Fruit fly (Drosophila melanogaster) whole organism, embryonic: Measurements from ENCODE around the gene D12.

Experiments
- Atf6 ChIP-seq: fragments of 200-800 bp; sonication (Bioruptor generic); IDR thresholded peaks from 2 replicates; pipeline ENCODE4 v1.3.6; 2022; ENCODE audit warnings: missing biosample characterization, missing genetic modification characterization
- B-H1 ChIP-seq: fragments of 200-800 bp; sonication (Bioruptor generic); IDR thresholded peaks from 3 replicates; pipeline ENCODE4 v1.3.6; 2022; ENCODE audit warnings: missing biosample characterization, missing genetic modification characterization
- Bgb ChIP-seq: fragments of 200-800 bp; sonication (Bioruptor generic); IDR thresholded peaks from 2 replicates; pipeline ENCODE4 v1.3.6; 2022; ENCODE audit warnings: missing biosample characterization, missing genetic modification characterization; ENCODE audit not compliant: partially characterized antibody
- CG10979 ChIP-seq: fragments of 200-800 bp; sonication (Bioruptor generic); optimal IDR thresholded peaks from 2 replicates; lab custom pipeline; 2018; ENCODE audit warnings: missing biosample characterization, mild to moderate bottlenecking, missing genetic modification characterization, moderate library complexity
- CG11085 ChIP-seq: fragments of 200-800 bp; sonication (Bioruptor generic); IDR thresholded peaks from 2 replicates; pipeline ENCODE4 v1.3.6; 2022; ENCODE audit warnings: missing biosample characterization, missing genetic modification characterization
- CG12219 ChIP-seq: fragments of 200-800 bp; sonication (Bioruptor generic); optimal IDR thresholded peaks from 3 replicates; lab custom pipeline; 2018; ENCODE audit warnings: missing biosample characterization, mild to moderate bottlenecking, missing genetic modification characterization
- CG1233 ChIP-seq: fragments of 200-800 bp; sonication (Bioruptor generic); optimal IDR thresholded peaks from 4 replicates; lab custom pipeline; 2018; ENCODE audit warnings: missing biosample characterization, mild to moderate bottlenecking, missing genetic modification characterization
- CG1832 ChIP-seq: fragments of 200-800 bp; sonication (Bioruptor generic); optimal IDR thresholded peaks from 2 replicates; lab custom pipeline; 2017; ENCODE audit warnings: missing biosample characterization, mild to moderate bottlenecking, missing genetic modification characterization, inconsistent platforms
- CG18476 ChIP-seq: fragments of 200-800 bp; sonication (Bioruptor generic); optimal IDR thresholded peaks from 2 replicates; lab custom pipeline; 2016; ENCODE audit warnings: missing biosample characterization, mild to moderate bottlenecking, missing genetic modification characterization
- CG2202 ChIP-seq: fragments of 200-800 bp; sonication (Bioruptor generic); optimal IDR thresholded peaks from 2 replicates; lab custom pipeline; 2018; ENCODE audit warnings: missing biosample characterization, mild to moderate bottlenecking, missing genetic modification characterization
- CG2712 ChIP-seq: fragments of 200-800 bp; optimal IDR thresholded peaks from 3 replicates; lab custom pipeline; 2019; ENCODE audit warnings: missing biosample characterization, mild to moderate bottlenecking, missing genetic modification characterization, moderate library complexity
- CG32767 ChIP-seq: fragments of 200-800 bp; sonication (Bioruptor generic); IDR thresholded peaks from 2 replicates; pipeline ENCODE4 v1.3.6; 2022; ENCODE audit warnings: missing biosample characterization, missing genetic modification characterization
- CG3838 ChIP-seq: fragments of 200-800 bp; sonication (Bioruptor generic); optimal IDR thresholded peaks from 3 replicates; lab custom pipeline; 2016; ENCODE audit warnings: missing biosample characterization, missing genetic modification characterization
- CG4404 ChIP-seq: fragments of 200-800 bp; sonication (Bioruptor generic); IDR thresholded peaks from 2 replicates; pipeline ENCODE4 v1.3.6; 2022; ENCODE audit warnings: missing biosample characterization, missing genetic modification characterization
- CG6254 ChIP-seq: fragments of 200-800 bp; sonication (Bioruptor generic); optimal IDR thresholded peaks from 3 replicates; lab custom pipeline; 2017; ENCODE audit warnings: mild to moderate bottlenecking, missing biosample characterization, missing genetic modification reagents, missing genetic modification characterization
- CG7786 ChIP-seq: fragments of 200-800 bp; sonication (Bioruptor generic); optimal IDR thresholded peaks from 2 replicates; lab custom pipeline; 2016; ENCODE audit warnings: missing biosample characterization, missing genetic modification characterization
- CG8089 ChIP-seq: fragments of 200-800 bp; sonication (Bioruptor generic); optimal IDR thresholded peaks from 3 replicates; lab custom pipeline; 2016; ENCODE audit warnings: missing biosample characterization, missing genetic modification characterization
- CG8944 ChIP-seq: fragments of 200-800 bp; sonication (Bioruptor generic); optimal IDR thresholded peaks from 3 replicates; lab custom pipeline; 2016; ENCODE audit warnings: missing biosample characterization, missing genetic modification characterization
- CG9876 ChIP-seq: fragments of 200-800 bp; sonication (Bioruptor generic); optimal IDR thresholded peaks from 2 replicates; lab custom pipeline; 2016; ENCODE audit warnings: missing biosample characterization, missing genetic modification characterization
- HHEX ChIP-seq: fragments of 200-800 bp; sonication (Bioruptor generic); optimal IDR thresholded peaks from 3 replicates; lab custom pipeline; 2017; ENCODE audit warnings: missing biosample characterization, mild to moderate bottlenecking, missing genetic modification characterization, missing genetic modification reagents
- HLH3B ChIP-seq: fragments of 200-800 bp; sonication (Bioruptor generic); IDR thresholded peaks from 2 replicates; pipeline ENCODE4 v1.3.6; 2022; ENCODE audit warnings: missing biosample characterization, missing genetic modification characterization
- HLH4C ChIP-seq: fragments of 200-800 bp; sonication (Bioruptor generic); IDR thresholded peaks from 3 replicates; pipeline ENCODE4 v1.3.6; 2022; ENCODE audit warnings: missing biosample characterization, missing genetic modification characterization; ENCODE audit not compliant: partially characterized antibody
- HmgZ ChIP-seq: fragments of 200-800 bp; sonication (Bioruptor generic); optimal IDR thresholded peaks from 2 replicates; lab custom pipeline; 2018; ENCODE audit warnings: missing biosample characterization, mild to moderate bottlenecking, missing genetic modification characterization
- Hr3 ChIP-seq: fragments of 200-800 bp; sonication (Bioruptor generic); optimal IDR thresholded peaks from 3 replicates; lab custom pipeline; 2016; ENCODE audit warnings: missing biosample characterization, missing genetic modification characterization
- Mes4 ChIP-seq: fragments of 200-800 bp; sonication (Bioruptor generic); optimal IDR thresholded peaks from 2 replicates; lab custom pipeline; 2016; ENCODE audit warnings: missing biosample characterization, missing genetic modification characterization
- Opbp ChIP-seq: fragments of 200-800 bp; sonication (Bioruptor generic); IDR thresholded peaks from 3 replicates; pipeline ENCODE4 v1.3.6; 2022; ENCODE audit warnings: missing biosample characterization, missing genetic modification characterization; ENCODE audit not compliant: partially characterized antibody
- Spps ChIP-seq: fragments of 200-800 bp; sonication (Bioruptor generic); optimal IDR thresholded peaks from 2 replicates; lab custom pipeline; 2018; ENCODE audit warnings: missing biosample characterization, mild to moderate bottlenecking, missing genetic modification characterization
- Taf1 ChIP-seq: fragments of 200-800 bp; sonication (Bioruptor generic); IDR thresholded peaks from 2 replicates; pipeline ENCODE4 v1.3.6; 2022; ENCODE audit warnings: missing biosample characterization, missing genetic modification characterization
- aop ChIP-seq: fragments of 200-800 bp; sonication (Bioruptor generic); IDR thresholded peaks from 2 replicates; pipeline ENCODE4 v1.3.6; 2022; ENCODE audit warnings: missing biosample characterization, missing genetic modification characterization
- ap ChIP-seq: fragments of 200-800 bp; sonication (Bioruptor generic); IDR thresholded peaks from 2 replicates; pipeline ENCODE4 v1.3.6; 2022; ENCODE audit warnings: missing biosample characterization, missing genetic modification characterization
- btn ChIP-seq: fragments of 200-800 bp; sonication (Bioruptor generic); optimal IDR thresholded peaks from 2 replicates; lab custom pipeline; 2016; ENCODE audit warnings: missing biosample characterization, missing genetic modification characterization
- cato ChIP-seq: fragments of 200-800 bp; sonication (Bioruptor generic); optimal IDR thresholded peaks from 2 replicates; lab custom pipeline; 2016; ENCODE audit warnings: missing biosample characterization, missing genetic modification characterization, borderline replicate concordance
- chinmo ChIP-seq: fragments of 200-800 bp; sonication (Bioruptor generic); IDR thresholded peaks from 4 replicates; pipeline ENCODE4 v1.3.6; 2022; ENCODE audit warnings: missing biosample characterization, missing genetic modification characterization; ENCODE audit not compliant: partially characterized antibody
- ems ChIP-seq: fragments of 200-800 bp; sonication (Bioruptor generic); optimal IDR thresholded peaks from 3 replicates; lab custom pipeline; 2016; ENCODE audit warnings: missing biosample characterization, missing genetic modification characterization
- gce ChIP-seq: fragments of 200-800 bp; sonication (Bioruptor generic); IDR thresholded peaks from 3 replicates; pipeline ENCODE4 v1.3.6; 2022; ENCODE audit warnings: missing biosample characterization, missing genetic modification characterization
- gem ChIP-seq: fragments of 200-800 bp; sonication (Bioruptor generic); optimal IDR thresholded peaks from 2 replicates; lab custom pipeline; 2019; ENCODE audit warnings: missing biosample characterization, mild to moderate bottlenecking, missing genetic modification characterization, moderate library complexity
- hkb ChIP-seq, 2 experiments: fragments of 200-800 bp in 1 of 2; fragments of >200 bp in 1 of 2; sonication (Bioruptor generic) in 1 of 2; IDR thresholded peaks in 1 of 2; optimal IDR thresholded peaks in 1 of 2; 2 replicates each; pipeline versions ENCODE4 v1.3.6 to Lab custom; 2017 to 2022; ENCODE audit warnings: missing biosample characterization in 1 of 2, missing genetic modification characterization in 1 of 2
- inv ChIP-seq: fragments of 200-800 bp; sonication (Bioruptor generic); IDR thresholded peaks from 2 replicates; pipeline ENCODE4 v1.3.6; 2022; ENCODE audit warnings: missing biosample characterization, missing genetic modification characterization; ENCODE audit not compliant: partially characterized antibody
- jumu ChIP-seq: fragments of 200-800 bp; sonication (Bioruptor generic); optimal IDR thresholded peaks from 3 replicates; lab custom pipeline; 2016; ENCODE audit warnings: missing biosample characterization, missing genetic modification characterization
- mam ChIP-seq: fragments of 200-800 bp; sonication (Bioruptor generic); optimal IDR thresholded peaks from 3 replicates; lab custom pipeline; 2016; ENCODE audit warnings: missing biosample characterization, missing genetic modification characterization
- p53 ChIP-seq: fragments of 200-800 bp; sonication (Bioruptor generic); optimal IDR thresholded peaks from 2 replicates; lab custom pipeline; 2016; ENCODE audit warnings: missing biosample characterization, missing genetic modification characterization
- pho ChIP-seq: fragments of 200-800 bp; sonication (Bioruptor generic); optimal IDR thresholded peaks from 2 replicates; lab custom pipeline; 2016; ENCODE audit warnings: missing biosample characterization, missing genetic modification characterization
- psq ChIP-seq: fragments of 200-800 bp; sonication (Bioruptor generic); optimal IDR thresholded peaks from 2 replicates; lab custom pipeline; 2017; ENCODE audit warnings: missing biosample characterization, missing genetic modification characterization
- ro ChIP-seq: fragments of 200-800 bp; sonication (Bioruptor generic); IDR thresholded peaks from 2 replicates; pipeline ENCODE4 v1.3.6; 2022; ENCODE audit warnings: missing biosample characterization, missing genetic modification characterization
- row ChIP-seq: fragments of 200-800 bp; sonication (Bioruptor generic); IDR thresholded peaks from 3 replicates; pipeline ENCODE4 v1.3.6; 2022; ENCODE audit warnings: missing biosample characterization, missing genetic modification characterization
- sob ChIP-seq: fragments of 200-800 bp; sonication (Bioruptor generic); IDR thresholded peaks from 2 replicates; pipeline ENCODE4 v1.3.6; 2022; ENCODE audit warnings: missing biosample characterization, missing genetic modification characterization
- wor ChIP-seq: fragments of 200-800 bp; sonication (Bioruptor generic); IDR thresholded peaks from 2 replicates; pipeline ENCODE4 v1.3.6; 2022; ENCODE audit warnings: missing biosample characterization, missing genetic modification characterization
- zf30C ChIP-seq: fragments of 200-800 bp; sonication (Bioruptor generic); optimal IDR thresholded peaks from 3 replicates; lab custom pipeline; 2018; ENCODE audit warnings: missing biosample characterization, mild to moderate bottlenecking, missing genetic modification characterization

The D12 gene

DNA sequence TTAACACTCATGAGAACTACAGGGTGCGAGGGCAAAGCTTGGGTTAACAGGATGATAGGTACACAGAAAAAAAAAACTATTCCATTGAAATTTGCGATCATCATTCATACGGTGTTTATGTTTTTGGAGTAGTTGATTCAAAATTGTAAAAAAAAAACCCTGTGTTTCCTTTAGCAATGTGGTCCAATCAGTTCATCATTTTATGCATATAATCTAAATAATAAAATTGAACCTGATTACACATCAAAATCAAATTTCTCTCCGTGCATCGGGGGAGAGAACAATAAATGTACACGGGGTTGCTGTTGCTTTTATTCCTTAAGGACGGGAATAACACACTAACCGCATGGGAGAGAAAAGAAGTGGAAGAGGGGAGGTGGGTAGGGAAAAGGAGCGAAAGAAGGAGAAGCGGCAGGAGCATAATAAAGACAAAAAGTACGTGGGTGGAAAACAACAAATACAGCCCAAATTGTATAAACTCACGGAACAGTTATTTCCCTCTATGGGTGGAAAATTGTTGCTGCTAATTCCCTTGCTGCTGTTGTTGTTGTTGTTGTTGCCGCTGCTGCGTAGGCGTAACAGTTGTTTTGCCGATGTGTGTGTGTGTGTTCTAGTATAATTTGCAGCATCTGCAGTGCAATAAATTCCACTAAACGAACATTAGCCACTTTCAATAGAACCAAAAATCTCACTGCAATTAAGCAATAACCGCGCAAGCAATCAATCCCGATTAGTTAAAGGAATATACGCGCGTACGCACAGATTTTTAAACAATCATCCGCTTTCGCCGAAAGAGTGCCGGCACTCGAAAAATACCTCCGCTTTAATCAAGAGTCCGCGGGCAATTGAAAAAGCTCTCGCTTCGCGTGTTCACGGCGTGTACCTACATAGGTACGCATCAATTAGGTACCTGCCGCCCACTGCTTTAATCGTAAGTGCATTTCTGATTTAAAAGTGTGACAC is 26.3 kb upstream of the D12 start, which contains the start of gene Agpat2 (continued):
- TF ChIP-seq pho: peak; percentile 65
- TF ChIP-seq inv (GFP tag; lab: Robert Waterston, UW): no peak
- no peak for TF ChIP-seq psq (GFP tag; lab: Kevin White, UChicago)
- peak; percentile 69 for TF ChIP-seq ap (GFP tag; lab: Robert Waterston, UW)
- peak; percentile 73 for TF ChIP-seq jumu (GFP tag; lab: Kevin White, UChicago)
- peak; percentile 78 for TF ChIP-seq CG8944 (GFP tag; lab: Kevin White, UChicago)
- peak; percentile 67 for TF ChIP-seq cato (GFP tag; lab: Kevin White, UChicago)
- peak; percentile 55 for TF ChIP-seq CG3838 (GFP tag; lab: Kevin White, UChicago)
- TF ChIP-seq CG11085 (GFP tag; lab: Robert Waterston, UW): 0 out of 2 replicates have a peak, but pooled peaks have one; percentile 23
- peak; percentile 54 for TF ChIP-seq CG9876 (GFP tag; lab: Kevin White, UChicago)
- TF ChIP-seq CG7786 (GFP tag; lab: Kevin White, UChicago): peak; percentile 80
- no peak for TF ChIP-seq Bgb (GFP tag; lab: Robert Waterston, UW)
- TF ChIP-seq Opbp (GFP tag; lab: Robert Waterston, UW): peak; percentile 12; the same call in 1 of the 3 replicates
- TF ChIP-seq CG32767 (GFP tag; lab: Robert Waterston, UW): peak; percentile 63; the same call in 1 of the 2 replicates
- TF ChIP-seq gem: peak; percentile 92
- peak; percentile 61 for TF ChIP-seq HmgZ
- peak; percentile 39 for TF ChIP-seq p53 (GFP tag; lab: Kevin White, UChicago)
- TF ChIP-seq zf30C (GFP tag; lab: Kevin White, UChicago): peak; percentile 89
- peak; percentile 58 for TF ChIP-seq CG4404 (GFP tag; lab: Robert Waterston, UW)
- no peak for TF ChIP-seq HLH4C
- TF ChIP-seq Taf1: peak; percentile 59
- peak; percentile 76 for TF ChIP-seq sob (GFP tag; lab: Robert Waterston, UW)
- peak; percentile 74 for TF ChIP-seq Spps (tag; lab: Kevin White, UChicago)
- 0 out of 4 replicates have a peak, but pooled peaks have one; percentile 14 for TF ChIP-seq chinmo (GFP tag; lab: Robert Waterston, UW)
- TF ChIP-seq Mes4: peak; percentile 68
- peak; percentile 82 for TF ChIP-seq ems (GFP tag; lab: Kevin White, UChicago)
- peak; percentile 69 for TF ChIP-seq CG2202 (tag; lab: Kevin White, UChicago)
- TF ChIP-seq CG1832 (GFP tag; lab: Kevin White, UChicago): no peak
- TF ChIP-seq btn (GFP tag; lab: Kevin White, UChicago): peak; percentile 63
- TF ChIP-seq row (GFP tag; lab: Robert Waterston, UW): peak; percentile 92
- peak; percentile 89 for TF ChIP-seq CG10979 (tag; lab: Kevin White, UChicago)
- peak; percentile 80 for TF ChIP-seq Hr3 (GFP tag; lab: Kevin White, UChicago)
- peak; percentile 73 for TF ChIP-seq Atf6 (GFP tag; lab: Robert Waterston, UW)
- no peak for TF ChIP-seq hkb (optimal IDR thresholded peaks at IDR 0.05; lab: Kevin White, UChicago)
- peak; percentile 81 for TF ChIP-seq hkb (GFP tag; IDR thresholded peaks at IDR 0.05; lab: Robert Waterston, UW)
- peak; percentile 83 for TF ChIP-seq HHEX (GFP tag; lab: Kevin White, UChicago)
- peak; percentile 74 for TF ChIP-seq CG12219
- TF ChIP-seq wor: peak; percentile 68
- peak; percentile 74; the same call in 2 of the 3 replicates for TF ChIP-seq gce (GFP tag; lab: Robert Waterston, UW)
- peak; percentile 85 for TF ChIP-seq CG18476 (GFP tag; lab: Kevin White, UChicago)
- peak; percentile 58; the same call in 1 of the 2 replicates for TF ChIP-seq aop (GFP tag; lab: Robert Waterston, UW)
- TF ChIP-seq CG6254 (GFP tag; lab: Kevin White, UChicago): peak; percentile 79
- TF ChIP-seq B-H1: peak; percentile 59
- peak; percentile 77 for TF ChIP-seq CG8089 (GFP tag; lab: Kevin White, UChicago)
- peak; percentile 80 for TF ChIP-seq mam (GFP tag; lab: Kevin White, UChicago)
- TF ChIP-seq CG2712 (tag; lab: Kevin White, UChicago): peak; percentile 88
- TF ChIP-seq CG1233 (GFP tag; lab: Kevin White, UChicago): peak; percentile 81
- 0 out of 2 replicates have a peak, but pooled peaks have one; percentile 20 for TF ChIP-seq ro (GFP tag; lab: Robert Waterston, UW)
- TF ChIP-seq HLH3B (GFP tag; lab: Robert Waterston, UW): peak; percentile 83
